Worm (Caenorhabditis elegans) whole organism, L4 larva: Measurements from ENCODE around the gene cnb-1.
A peak's percentile ranks its signal among the peaks of the same experiment; 100 is the strongest.

Source experiments
- R02D3.7 ChIP-seq: fragments of 150-350 bp; sonication (generic microtip); optimal IDR thresholded peaks from 3 replicates; lab custom pipeline; 2014; ENCODE audit warnings: missing biosample characterization, missing genetic modification characterization
- T26A8.4 ChIP-seq: fragments of 200-800 bp; sonication (Bioruptor generic); IDR thresholded peaks from 2 replicates; pipeline ENCODE4 v1.3.6; 2022; ENCODE audit warnings: missing genetic modification characterization, missing compliant biosample characterization
- aha-1 ChIP-seq: fragments of 150-350 bp; peaks from one replicate; lab custom pipeline; 2014; ENCODE audit warnings: missing biosample characterization, missing genetic modification characterization
- ceh-32 ChIP-seq: sonication (generic microtip); optimal IDR thresholded peaks from 2 replicates; lab custom pipeline; 2016; ENCODE audit warnings: mild to moderate bottlenecking, missing genetic modification characterization, missing compliant biosample characterization; ENCODE audit not compliant: poor library complexity
- ceh-44 ChIP-seq: fragments of 200-800 bp; sonication (Bioruptor generic); IDR thresholded peaks from 2 replicates; pipeline ENCODE4 v1.3.6; 2022; ENCODE audit warnings: missing genetic modification reagents, missing genetic modification characterization, missing compliant biosample characterization
- ces-1 ChIP-seq: fragments of 150-350 bp; sonication (generic microtip); optimal IDR thresholded peaks from 4 replicates; lab custom pipeline; 2014; ENCODE audit warnings: missing biosample characterization, missing genetic modification reagents, missing genetic modification characterization
- daf-12 ChIP-seq: fragments of 150-350 bp; optimal IDR thresholded peaks from 2 replicates; lab custom pipeline; 2014; ENCODE audit warnings: missing biosample characterization, missing genetic modification reagents, missing genetic modification characterization
- dmd-9 ChIP-seq: fragments of 200-800 bp; sonication (Bioruptor generic); IDR thresholded peaks from 2 replicates; pipeline ENCODE4 v1.3.6; 2022; ENCODE audit warnings: missing genetic modification reagents, missing genetic modification characterization, missing compliant biosample characterization
- dve-1 ChIP-seq: sonication (generic microtip); optimal IDR thresholded peaks from 2 replicates; lab custom pipeline; 2017; ENCODE audit warnings: antibody characterized with exemption, mild to moderate bottlenecking, missing genetic modification characterization, missing compliant biosample characterization; ENCODE audit not compliant: insufficient read depth
- egl-27 ChIP-seq: sonication (generic microtip); optimal IDR thresholded peaks from 3 replicates; lab custom pipeline; 2017; ENCODE audit warnings: missing biosample characterization, missing genetic modification reagents, missing genetic modification characterization
- fkh-10 ChIP-seq: fragments of 150-350 bp; optimal IDR thresholded peaks from 2 replicates; lab custom pipeline; 2014; ENCODE audit warnings: missing biosample characterization, missing genetic modification reagents, missing genetic modification characterization
- hlh-11 ChIP-seq: fragments of 200-800 bp; sonication (Bioruptor generic); optimal IDR thresholded peaks from 2 replicates; lab custom pipeline; 2018; ENCODE audit warnings: mild to moderate bottlenecking, missing genetic modification characterization, missing compliant biosample characterization
- lim-7 ChIP-seq: fragments of 200-800 bp; sonication (Bioruptor generic); IDR thresholded peaks from 2 replicates; pipeline ENCODE4 v1.3.6; 2022; ENCODE audit warnings: missing genetic modification characterization, missing compliant biosample characterization
- lin-13 ChIP-seq: fragments of 150-350 bp; optimal IDR thresholded peaks from 2 replicates; lab custom pipeline; 2014; ENCODE audit warnings: missing biosample characterization, missing genetic modification reagents, missing genetic modification characterization
- lin-39 ChIP-seq: fragments of 150-350 bp; optimal IDR thresholded peaks from 2 replicates; lab custom pipeline; 2014; ENCODE audit warnings: missing biosample characterization, missing genetic modification reagents, missing genetic modification characterization
- lsy-2 ChIP-seq, 2 experiments: fragments of 150-350 bp in 1 of 2; sonication (generic microtip) in 1 of 2; optimal IDR thresholded peaks; 2 replicates each; lab custom pipeline; 2014 to 2017; ENCODE audit warnings: missing biosample characterization in 2 of 2, missing genetic modification characterization in 2 of 2
- mxl-3 ChIP-seq: fragments of 200-800 bp; sonication (Bioruptor generic); optimal IDR thresholded peaks from 2 replicates; lab custom pipeline; 2018; ENCODE audit warnings: mild to moderate bottlenecking, missing genetic modification characterization, missing compliant biosample characterization
- nhr-48 ChIP-seq: sonication (generic microtip); optimal IDR thresholded peaks from 2 replicates; lab custom pipeline; 2016; ENCODE audit warnings: mild to moderate bottlenecking, missing genetic modification characterization, missing compliant biosample characterization
- nhr-6 ChIP-seq: fragments of 150-350 bp; optimal IDR thresholded peaks from 2 replicates; lab custom pipeline; 2014; ENCODE audit warnings: missing biosample characterization, missing genetic modification characterization
- php-3 ChIP-seq: fragments of 200-800 bp; sonication (Bioruptor generic); IDR thresholded peaks from 2 replicates; pipeline ENCODE4 v1.3.6; 2022; ENCODE audit warnings: missing genetic modification reagents, missing genetic modification characterization, missing compliant biosample characterization
- skn-1 ChIP-seq: fragments of 150-350 bp; optimal IDR thresholded peaks from 2 replicates; lab custom pipeline; 2014; ENCODE audit warnings: missing biosample characterization, missing genetic modification characterization
- spr-3 ChIP-seq: fragments of 200-800 bp; sonication (Bioruptor generic); optimal IDR thresholded peaks from 2 replicates; lab custom pipeline; 2018; ENCODE audit warnings: mild to moderate bottlenecking, missing genetic modification characterization, missing compliant biosample characterization
- unc-130 ChIP-seq: sonication (generic microtip); optimal IDR thresholded peaks from 2 replicates; lab custom pipeline; 2016; ENCODE audit warnings: missing genetic modification reagents, missing genetic modification characterization, missing compliant biosample characterization
- unc-62 ChIP-seq, 3 experiments: fragments of 150-350 bp in 1 of 3; sonication (generic microtip); optimal IDR thresholded peaks in 2 of 3; peaks in 1 of 3; 1 replicate in 1 of 3; 2 replicates in 2 of 3; lab custom pipeline; 2014 to 2017; ENCODE audit warnings: missing biosample characterization in 3 of 3, missing genetic modification characterization in 3 of 3, missing genetic modification reagents in 3 of 3, missing genotype in 1 of 3
- zip-2 ChIP-seq: fragments of 150-350 bp; optimal IDR thresholded peaks from 2 replicates; lab custom pipeline; 2014; ENCODE audit warnings: missing biosample characterization, missing genetic modification characterization

Gene cnb-1

ce11 chrV:11344816-11345336, 30.7 kb upstream of the cnb-1 start:
- TF ChIP-seq unc-62 (GFP tag; optimal IDR thresholded peaks at IDR 0.05 in 1 of 2; lab: Kevin White, UChicago), result peak in 1 of 2 experiments; percentile 74
- no peak for TF ChIP-seq unc-62 (tag; optimal IDR thresholded peaks at IDR 0.05; lab: Kevin White, UChicago)
- TF ChIP-seq mxl-3, result no peak

- TF ChIP-seq lin-13 (GFP tag; lab: Kevin White, UChicago) (no peak), nhr-6 (tag; lab: Kevin White, UChicago) (no peak), fkh-10 (no peak), T26A8.4 (GFP tag; lab: Robert Waterston, UW) (no peak), ceh-44 (GFP tag; lab: Robert Waterston, UW) (no peak), nhr-48 (tag; lab: Kevin White, UChicago) (no peak), ces-1 (no peak)
These were observed 28.6 kb upstream of the cnb-1 start, which contains the start of gene grl-7 for ce11 chrV:11346912-11347311. TSS of gene grl-7 (minus strand) at chrV:11347012.

DNA sequence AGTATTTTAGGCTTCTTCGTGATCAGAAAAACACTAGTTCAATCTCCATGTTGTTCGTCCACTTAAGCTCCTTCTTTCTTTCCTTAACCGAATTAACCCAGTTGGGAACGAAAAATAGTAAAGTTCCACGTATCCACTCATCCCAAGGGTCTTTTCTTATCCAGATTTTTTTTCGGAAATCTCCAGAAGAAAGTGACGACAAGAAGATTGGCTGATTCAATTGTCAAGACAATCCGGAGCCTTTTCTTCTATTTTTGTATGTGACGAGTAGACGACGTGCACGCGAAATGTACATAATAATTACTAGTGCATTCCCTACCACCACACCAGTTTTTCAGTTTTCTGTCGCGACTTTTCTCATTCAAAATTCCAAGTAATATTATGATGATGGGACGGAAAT, 24.3 kb upstream of the cnb-1 start:
- TF ChIP-seq unc-130 (GFP tag; lab: Kevin White, UChicago) (no peak), fkh-10 (peak; percentile 65), skn-1 (no peak), ces-1 (peak; percentile 77), lsy-2 (tag; optimal IDR thresholded peaks at IDR 0.05; lab: Kevin White, UChicago) (peak in 1 of 2 experiments; percentile 6), nhr-48 (tag; lab: Kevin White, UChicago) (no peak)

DNA sequence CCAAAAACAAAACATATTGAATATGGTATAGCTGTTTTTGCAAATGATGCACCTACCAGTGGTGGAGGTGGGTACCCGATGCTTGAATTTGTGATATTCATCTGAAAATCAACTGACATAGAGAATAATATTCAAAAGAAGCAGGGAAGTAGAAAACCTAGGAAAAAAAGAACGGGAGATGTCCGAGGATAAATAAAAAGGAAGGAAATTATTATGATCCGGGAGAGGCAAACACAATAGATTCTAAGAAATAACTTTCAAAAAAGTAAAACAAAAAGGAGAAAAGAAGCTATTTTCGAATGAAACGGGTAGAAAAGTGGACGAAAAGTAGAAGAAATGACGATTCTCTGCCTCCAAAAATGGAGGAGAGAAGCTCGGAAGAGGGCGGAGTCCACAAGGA, 22.6 kb upstream of the cnb-1 start, which contains the start of gene npr-25:
TSS of gene npr-25 (minus strand) at position 101 of the 400 bp plus-strand sequence.
- TF ChIP-seq dmd-9 (GFP tag; lab: Robert Waterston, UW), result no peak
- TF ChIP-seq zip-2 (tag; lab: Kevin White, UChicago), result no peak
- no peak for TF ChIP-seq aha-1 (tag; lab: Kevin White, UChicago)
- no peak for TF ChIP-seq daf-12 (tag; lab: Kevin White, UChicago)
- TF ChIP-seq ceh-32 (tag; lab: Kevin White, UChicago), result no peak
- TF ChIP-seq lin-39 (tag; lab: Kevin White, UChicago), result no peak
- TF ChIP-seq R02D3.7 (tag; lab: Kevin White, UChicago), result no peak
- TF ChIP-seq mxl-3, result no peak

ce11 chrV:11354264-11354663, 21.3 kb upstream of the cnb-1 start:
- TF ChIP-seq ces-1, result peak; percentile 75
- no peak for TF ChIP-seq hlh-11 (tag; lab: Kevin White, UChicago)

ce11 chrV:11363575-11363974, 12.0 kb upstream of the cnb-1 start:
- TF ChIP-seq aha-1 (tag; lab: Kevin White, UChicago), result peak; percentile 92
- peak in 1 of 2 experiments; percentile 57 for TF ChIP-seq unc-62 (GFP tag; optimal IDR thresholded peaks at IDR 0.05 in 1 of 2; lab: Kevin White, UChicago)
- no peak for TF ChIP-seq unc-62 (tag; optimal IDR thresholded peaks at IDR 0.05; lab: Kevin White, UChicago)
- TF ChIP-seq dve-1 (tag; lab: Kevin White, UChicago), result no peak

- no peak for TF ChIP-seq spr-3 (GFP tag; lab: Kevin White, UChicago)
- peak; percentile 75 for TF ChIP-seq aha-1 (tag; lab: Kevin White, UChicago)
These were observed 9.4 kb upstream of the cnb-1 start, which contains the start of gene dop-5 for ce11 chrV:11366129-11366528. TSS of gene dop-5 (minus strand) at chrV:11366229.

DNA sequence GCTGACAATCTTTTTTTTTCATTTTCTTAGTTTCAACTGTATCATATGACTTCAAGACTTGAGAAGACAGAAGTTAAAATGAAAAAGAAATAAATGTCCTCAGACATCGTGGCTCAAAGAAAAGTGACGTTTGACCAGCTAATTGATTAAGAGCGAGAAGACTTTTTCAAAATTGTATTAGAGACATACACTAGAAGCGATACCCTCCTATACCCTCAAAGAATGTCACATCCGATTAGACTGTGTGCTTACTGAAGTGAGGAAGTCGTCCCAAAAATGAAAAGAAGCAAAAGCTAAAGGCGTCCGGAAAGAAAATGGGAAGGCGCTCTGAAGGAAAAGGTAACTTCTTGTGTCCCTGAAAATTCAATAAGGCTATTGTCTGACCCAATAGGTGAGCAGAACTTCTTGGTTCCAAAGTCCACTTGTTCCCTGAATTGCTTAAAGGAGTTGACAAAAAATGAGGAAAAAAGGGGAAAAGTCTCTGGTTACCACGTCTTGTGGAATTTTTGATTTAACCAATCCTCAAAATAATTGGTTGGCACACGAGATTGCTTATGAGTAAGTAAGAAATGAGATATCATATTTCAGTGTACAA, 3.2 kb upstream of the cnb-1 start:
- TF ChIP-seq aha-1 (tag; lab: Kevin White, UChicago) (peak; percentile 91), egl-27 (tag; lab: Kevin White, UChicago) (no peak), lim-7 (GFP tag; lab: Robert Waterston, UW) (no peak), php-3 (GFP tag; lab: Robert Waterston, UW) (no peak)
